Fruit fly (Drosophila melanogaster): ENCODE measurements around the gene Eip74EF.

dm6 chr3L:17563133-17563532 lies 56.0 kb downstream of the Eip74EF start:
- TF ChIP-seq CG30431 (GFP tag; optimal IDR thresholded peaks at IDR 0.05) (no peak), CG15696 (tag; optimal IDR thresholded peaks at IDR 0.05) (no peak), CG11247 (GFP tag; IDR thresholded peaks at IDR 0.05) (no peak), wdn (GFP tag; IDR thresholded peaks at IDR 0.05) (no peak), sima (GFP tag; optimal IDR thresholded peaks at IDR 0.05) (no peak), CG10209 (GFP tag; optimal IDR thresholded peaks at IDR 0.05) (no peak), CG6272 (GFP tag; IDR thresholded peaks at IDR 0.05) (no peak), Sin3A (optimal IDR thresholded peaks at IDR 0.05) (no peak)
